Worm (Caenorhabditis elegans): ENCODE measurements around the gene Y69H2.17.

DNA sequence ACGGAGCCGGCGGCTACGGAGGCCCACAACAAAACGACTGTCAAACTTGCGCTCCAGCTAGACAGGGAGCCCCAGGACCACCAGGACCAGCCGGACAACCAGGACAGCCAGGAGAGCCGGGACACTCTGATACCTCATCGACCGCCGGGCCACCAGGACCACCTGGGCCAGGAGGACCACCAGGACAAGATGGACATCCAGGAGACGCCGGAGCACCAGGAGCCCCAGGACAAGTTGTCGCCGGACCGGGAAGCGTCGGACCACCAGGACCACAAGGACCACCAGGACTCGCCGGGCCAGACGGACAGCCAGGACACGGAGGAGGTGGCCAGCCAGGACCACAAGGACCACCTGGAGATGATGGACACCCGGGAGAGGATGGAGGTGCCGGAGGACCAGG is 45.7 kb upstream of the Y69H2.17 start:
- TF ChIP-seq F13C5.2 (tag; optimal IDR thresholded peaks at IDR 0.05) = no peak
- TF ChIP-seq ama-1 (optimal IDR thresholded peaks at IDR 0.05) = no peak
- TF ChIP-seq hnd-1 (tag; optimal IDR thresholded peaks at IDR 0.05) = no peak
- no peak for TF ChIP-seq sea-1 (GFP tag; conservative IDR thresholded peaks at IDR 0.05)
- TF ChIP-seq aly-1 (tag; optimal IDR thresholded peaks at IDR 0.05) = no peak
- TF ChIP-seq ceh-13 (GFP tag; optimal IDR thresholded peaks at IDR 0.05) = no peak
- TF ChIP-seq ets-7 (tag; optimal IDR thresholded peaks at IDR 0.05) = no peak
- TF ChIP-seq ceh-36 (tag; optimal IDR thresholded peaks at IDR 0.05) = no peak
